Worm (Caenorhabditis elegans) whole organism, L3 larva: ENCODE results near the gene Y26G10.5.

Source experiments
- R02D3.7 ChIP-seq: fragments of 150-350 bp; optimal IDR thresholded peaks from 2 replicates; lab custom pipeline; 2014; ENCODE audit warnings: missing biosample characterization, missing genetic modification characterization
- aly-2 ChIP-seq: fragments of 150-350 bp; optimal IDR thresholded peaks from 2 replicates; lab custom pipeline; 2014; ENCODE audit warnings: missing biosample characterization, missing genetic modification characterization
- ama-1 ChIP-seq: fragments of 150-350 bp; optimal IDR thresholded peaks from 2 replicates; lab custom pipeline; 2018
- ceh-16 ChIP-seq: sonication (generic microtip); optimal IDR thresholded peaks from 2 replicates; lab custom pipeline; 2017; ENCODE audit warnings: missing biosample characterization, missing genetic modification characterization
- ceh-28 ChIP-seq: fragments of 150-350 bp; optimal IDR thresholded peaks from 2 replicates; lab custom pipeline; 2014; ENCODE audit warnings: missing biosample characterization, missing genetic modification reagents, missing genetic modification characterization
- ceh-82 ChIP-seq: fragments of 150-350 bp; optimal IDR thresholded peaks from 2 replicates; lab custom pipeline; 2014; ENCODE audit warnings: missing biosample characterization, missing genetic modification characterization
- ceh-9 ChIP-seq: sonication (generic microtip); optimal IDR thresholded peaks from 2 replicates; lab custom pipeline; 2018; ENCODE audit warnings: missing biosample characterization, missing genetic modification characterization
- daf-12 ChIP-seq: fragments of 150-350 bp; optimal IDR thresholded peaks from 2 replicates; lab custom pipeline; 2014; ENCODE audit warnings: missing biosample characterization, missing genetic modification reagents, missing genetic modification characterization
- egl-5 ChIP-seq: fragments of 150-350 bp; optimal IDR thresholded peaks from 2 replicates; lab custom pipeline; 2017; ENCODE audit warnings: missing biosample characterization, missing genetic modification reagents, missing genetic modification characterization, inconsistent platforms
- elt-1 ChIP-seq: fragments of 150-350 bp; optimal IDR thresholded peaks from 2 replicates; lab custom pipeline; 2014; ENCODE audit warnings: missing biosample characterization, missing genetic modification characterization
- elt-2 ChIP-seq: sonication (generic microtip); optimal IDR thresholded peaks from 2 replicates; lab custom pipeline; 2016; ENCODE audit warnings: missing genetic modification reagents, mild to moderate bottlenecking, missing genetic modification characterization, missing compliant biosample characterization
- elt-3 ChIP-seq, 3 experiments: fragments of 150-350 bp in 1 of 3; sonication (generic microtip) in 2 of 3; optimal IDR thresholded peaks; 2 replicates in 2 of 3; 4 replicates in 1 of 3; lab custom pipeline; 2014 to 2017; ENCODE audit warnings: missing biosample characterization in 3 of 3, missing genetic modification characterization in 3 of 3
- eor-1 ChIP-seq, 2 experiments: fragments of 150-350 bp; optimal IDR thresholded peaks; 2 replicates each; lab custom pipeline; 2014 to 2018; ENCODE audit warnings: missing biosample characterization in 2 of 2, missing genetic modification characterization in 2 of 2
- hmg-11 ChIP-seq: sonication (generic microtip); optimal IDR thresholded peaks from 2 replicates; lab custom pipeline; 2016; ENCODE audit warnings: missing genetic modification characterization, missing compliant biosample characterization
- lin-15B ChIP-seq: fragments of 150-350 bp; optimal IDR thresholded peaks from 2 replicates; lab custom pipeline; 2014; ENCODE audit warnings: missing biosample characterization, missing genetic modification characterization
- lsy-12 ChIP-seq: sonication (generic microtip); optimal IDR thresholded peaks from 2 replicates; lab custom pipeline; 2016; ENCODE audit warnings: mild to moderate bottlenecking, missing genetic modification characterization, missing compliant biosample characterization
- mml-1 ChIP-seq: fragments of 150-350 bp; sonication (generic microtip); optimal IDR thresholded peaks from 3 replicates; lab custom pipeline; 2014; ENCODE audit warnings: missing biosample characterization, missing genetic modification characterization
- nfya-1 ChIP-seq: sonication (generic microtip); optimal IDR thresholded peaks from 2 replicates; lab custom pipeline; 2017; ENCODE audit warnings: missing genetic modification characterization, mild to moderate bottlenecking, missing compliant biosample characterization, antibody characterized with exemption, moderate library complexity; ENCODE audit not compliant: insufficient read depth
- nhr-12 ChIP-seq: fragments of 150-350 bp; optimal IDR thresholded peaks from 2 replicates; lab custom pipeline; 2014; ENCODE audit warnings: missing biosample characterization, missing genetic modification characterization
- nhr-23 ChIP-seq: fragments of 150-350 bp; optimal IDR thresholded peaks from 2 replicates; lab custom pipeline; 2014; ENCODE audit warnings: missing biosample characterization, missing genetic modification reagents, missing genetic modification characterization
- nhr-237 ChIP-seq: fragments of 150-350 bp; optimal IDR thresholded peaks from 2 replicates; lab custom pipeline; 2014; ENCODE audit warnings: missing biosample characterization, missing genetic modification characterization
- nhr-25 ChIP-seq: sonication (generic microtip); optimal IDR thresholded peaks from 2 replicates; lab custom pipeline; 2017; ENCODE audit warnings: missing biosample characterization, missing genetic modification characterization
- nhr-28 ChIP-seq: fragments of 150-350 bp; optimal IDR thresholded peaks from 2 replicates; lab custom pipeline; 2014; ENCODE audit warnings: missing biosample characterization, missing genetic modification characterization
- nhr-43 ChIP-seq: sonication (generic microtip); optimal IDR thresholded peaks from 2 replicates; lab custom pipeline; 2016; ENCODE audit warnings: mild to moderate bottlenecking, missing genetic modification characterization, missing compliant biosample characterization; ENCODE audit not compliant: poor library complexity, severe bottlenecking
- nhr-67 ChIP-seq: fragments of 150-350 bp; optimal IDR thresholded peaks from 2 replicates; lab custom pipeline; 2014; ENCODE audit warnings: missing biosample characterization, missing genetic modification characterization
- nhr-76 ChIP-seq: fragments of 150-350 bp; sonication (generic microtip); optimal IDR thresholded peaks from 5 replicates; lab custom pipeline; 2014; ENCODE audit warnings: missing biosample characterization, missing genetic modification characterization
- nhr-77 ChIP-seq: fragments of 150-350 bp; optimal IDR thresholded peaks from 2 replicates; lab custom pipeline; 2014; ENCODE audit warnings: missing biosample characterization, missing genetic modification characterization
- pha-4 ChIP-seq: fragments of 150-350 bp; optimal IDR thresholded peaks from 2 replicates; lab custom pipeline; 2014; ENCODE audit warnings: missing biosample characterization, missing genetic modification reagents, missing genetic modification characterization
- pqm-1 ChIP-seq: fragments of 150-350 bp; optimal IDR thresholded peaks from 2 replicates; lab custom pipeline; 2017; ENCODE audit warnings: missing biosample characterization, missing genetic modification characterization, inconsistent platforms
- sea-2 ChIP-seq: fragments of 150-350 bp; sonication (generic microtip); optimal IDR thresholded peaks from 4 replicates; lab custom pipeline; 2014; ENCODE audit warnings: missing biosample characterization, missing genetic modification reagents, missing genetic modification characterization
- skn-1 ChIP-seq: fragments of 150-350 bp; optimal IDR thresholded peaks from 2 replicates; lab custom pipeline; 2014; ENCODE audit warnings: missing biosample characterization, missing genetic modification characterization
- tbx-2 ChIP-seq: sonication (generic microtip); optimal IDR thresholded peaks from 2 replicates; lab custom pipeline; 2016; ENCODE audit warnings: mild to moderate bottlenecking, missing genetic modification characterization, missing compliant biosample characterization
- unc-39 ChIP-seq: sonication (generic microtip); optimal IDR thresholded peaks from 4 replicates; lab custom pipeline; 2017; ENCODE audit warnings: missing biosample characterization, missing genetic modification characterization
- unc-62 ChIP-seq: fragments of 150-350 bp; sonication (generic microtip); optimal IDR thresholded peaks from 4 replicates; lab custom pipeline; 2014; ENCODE audit warnings: missing biosample characterization, missing genetic modification reagents, missing genetic modification characterization
- zag-1 ChIP-seq: fragments of 150-350 bp; optimal IDR thresholded peaks from 2 replicates; lab custom pipeline; 2014; ENCODE audit warnings: missing biosample characterization, missing genetic modification characterization
- ztf-4 ChIP-seq: fragments of 150-350 bp; optimal IDR thresholded peaks from 2 replicates; lab custom pipeline; 2014; ENCODE audit warnings: missing biosample characterization, missing genetic modification characterization

Gene Y26G10.5

ce11 chrV:17690922-17691321 is 9.7 kb downstream of the Y26G10.5 start, which contains the start of gene F59A1.13:
Gene F59A1.13 (minus strand): TSS chrV:17691022.
- TF ChIP-seq pha-4 (tag; lab: Kevin White, UChicago) (no peak), nhr-237 (tag; lab: Kevin White, UChicago) (no peak), lin-15B (tag; lab: Kevin White, UChicago) (no peak), sea-2 (no peak), egl-5 (no peak)

- no peak for TF ChIP-seq daf-12 (tag; lab: Kevin White, UChicago)
- TF ChIP-seq elt-2 (tag; lab: Kevin White, UChicago) = no peak
- no peak for TF ChIP-seq nhr-76
- TF ChIP-seq nhr-23 (tag; lab: Kevin White, UChicago) = no peak
- no peak for TF ChIP-seq nhr-28 (tag; lab: Kevin White, UChicago)
- no peak for TF ChIP-seq unc-62 (GFP tag; lab: Kevin White, UChicago)
- TF ChIP-seq aly-2 (tag; lab: Kevin White, UChicago) = no peak
- TF ChIP-seq nhr-43 (tag; lab: Kevin White, UChicago) = no peak
- no peak for TF ChIP-seq sea-2
- no peak for TF ChIP-seq elt-1
- TF ChIP-seq R02D3.7 = no peak
- TF ChIP-seq nhr-12 = no peak
- no peak for TF ChIP-seq eor-1 (tag; optimal IDR thresholded peaks at IDR 0.05; lab: Kevin White, UChicago)
- TF ChIP-seq ama-1 (lab: Kevin White, UChicago) = no peak
- TF ChIP-seq ceh-9 (tag; lab: Kevin White, UChicago) = no peak
- TF ChIP-seq elt-3 (tag; optimal IDR thresholded peaks at IDR 0.05; lab: Kevin White, UChicago) = no peak
- TF ChIP-seq lin-15B (tag; lab: Kevin White, UChicago) = no peak
- TF ChIP-seq lsy-12 = no peak
- TF ChIP-seq, all 47 proteins: peak for 0
These were observed 13.8 kb downstream of the Y26G10.5 start, which contains the start of gene F59A1.18 for ce11 chrV:17686852-17687251. Gene F59A1.18 (minus strand): TSS chrV:17686952.

ce11 chrV:17684857-17685256 is 15.8 kb downstream of the Y26G10.5 start, which contains the start of the genes F59A1.16 and F59A1.6:
Gene F59A1.16 (minus strand): TSS chrV:17684957.
Gene F59A1.6 (plus strand): TSS chrV:17685141.
- TF ChIP-seq lsy-12 (no peak), nhr-25 (tag; lab: Kevin White, UChicago) (no peak), aly-2 (tag; lab: Kevin White, UChicago) (no peak), nhr-28 (tag; lab: Kevin White, UChicago) (no peak), mml-1 (no peak)

ce11 chrV:17683763-17684162 is 16.9 kb downstream of the Y26G10.5 start, which contains the start of gene F59A1.15:
Gene F59A1.15 (minus strand): TSS chrV:17683863.
- TF ChIP-seq ama-1 (lab: Kevin White, UChicago) = no peak
- TF ChIP-seq nfya-1 (tag; lab: Kevin White, UChicago) = no peak
- no peak for TF ChIP-seq nhr-23 (tag; lab: Kevin White, UChicago)
- TF ChIP-seq ceh-82 (tag; lab: Kevin White, UChicago) = no peak
- TF ChIP-seq tbx-2 = no peak
- no peak for TF ChIP-seq zag-1
- no peak for TF ChIP-seq pqm-1 (tag; lab: Kevin White, UChicago)
- no peak for TF ChIP-seq ceh-16 (tag; lab: Kevin White, UChicago)
- no peak for TF ChIP-seq skn-1 (tag; lab: Kevin White, UChicago)
- TF ChIP-seq unc-39 (tag; lab: Kevin White, UChicago) = no peak
- TF ChIP-seq nhr-12 = no peak
- no peak for TF ChIP-seq ceh-28 (tag; lab: Kevin White, UChicago)
- TF ChIP-seq lin-15B (tag; lab: Kevin White, UChicago) = no peak
- TF ChIP-seq ztf-4 = no peak
- TF ChIP-seq hmg-11 = no peak
- TF ChIP-seq nhr-43 (tag; lab: Kevin White, UChicago) = no peak
- no peak for TF ChIP-seq nhr-67 (tag; lab: Kevin White, UChicago)
- TF ChIP-seq nhr-77 (tag; lab: Kevin White, UChicago) = no peak
- TF ChIP-seq sea-2 = no peak

ce11 chrV:17683290-17683689 is 17.3 kb downstream of the Y26G10.5 start:
- no peak for TF ChIP-seq ama-1 (lab: Kevin White, UChicago)
- TF ChIP-seq nfya-1 (tag; lab: Kevin White, UChicago) = no peak
- no peak for TF ChIP-seq nhr-28 (tag; lab: Kevin White, UChicago)
- no peak for TF ChIP-seq skn-1 (tag; lab: Kevin White, UChicago)
- TF ChIP-seq nhr-237 (tag; lab: Kevin White, UChicago) = no peak
- TF ChIP-seq ceh-82 (tag; lab: Kevin White, UChicago) = no peak
- TF ChIP-seq elt-3 (tag; optimal IDR thresholded peaks at IDR 0.05; lab: Kevin White, UChicago) = no peak
- TF ChIP-seq tbx-2 = no peak
- TF ChIP-seq pha-4 (tag; lab: Kevin White, UChicago) = no peak
- no peak for TF ChIP-seq eor-1 (tag; optimal IDR thresholded peaks at IDR 0.05; lab: Kevin White, UChicago)
- no peak for TF ChIP-seq R02D3.7
- TF ChIP-seq sea-2 = no peak
- no peak for TF ChIP-seq nhr-25 (tag; lab: Kevin White, UChicago)
